Fruit fly (Drosophila melanogaster) whole organism, wandering third instar larva: Measurements from ENCODE around the gene gro.

ENCODE experiments used
- Abd-B ChIP-seq: fragments of >200 bp; optimal IDR thresholded peaks from 2 replicates; lab custom pipeline; 2017; ENCODE audit warnings: missing biosample characterization, missing genetic modification characterization
- CG9705 ChIP-seq: fragments of 200-800 bp; sonication (Bioruptor generic); optimal IDR thresholded peaks from 2 replicates; lab custom pipeline; 2018; ENCODE audit warnings: missing biosample characterization, mild to moderate bottlenecking, missing genetic modification characterization
- GATAd ChIP-seq: sonication (Bioruptor generic); optimal IDR thresholded peaks from 2 replicates; lab custom pipeline; 2016; ENCODE audit warnings: missing biosample characterization, missing genetic modification characterization
- Myc ChIP-seq: fragments of >200 bp; optimal IDR thresholded peaks from 2 replicates; lab custom pipeline; 2017
- OdsH ChIP-seq: fragments of 200-800 bp; sonication (Bioruptor generic); optimal IDR thresholded peaks from 2 replicates; lab custom pipeline; 2016; ENCODE audit warnings: missing biosample characterization, mild to moderate bottlenecking, missing genetic modification characterization
- Rel ChIP-seq, 2 experiments: fragments of 200-800 bp; sonication (Bioruptor generic) in 1 of 2; optimal IDR thresholded peaks; 2 replicates in 1 of 2; 3 replicates in 1 of 2; lab custom pipeline; 2016 to 2019; ENCODE audit warnings: mild to moderate bottlenecking in 2 of 2, missing biosample characterization in 2 of 2, missing genetic modification characterization in 2 of 2, moderate library complexity in 1 of 2
- br ChIP-seq: fragments of 200-800 bp; sonication (Bioruptor generic); optimal IDR thresholded peaks from 2 replicates; lab custom pipeline; 2016; ENCODE audit warnings: missing biosample characterization, missing genetic modification characterization
- dsf ChIP-seq: sonication (Bioruptor generic); optimal IDR thresholded peaks from 2 replicates; lab custom pipeline; 2016; ENCODE audit warnings: missing biosample characterization, missing genetic modification characterization, borderline replicate concordance
- fru ChIP-seq: fragments of 200-800 bp; sonication (Bioruptor generic); optimal IDR thresholded peaks from 3 replicates; lab custom pipeline; 2016; ENCODE audit warnings: missing biosample characterization, mild to moderate bottlenecking, missing genetic modification characterization
- h ChIP-seq: fragments of 200-800 bp; sonication (Bioruptor generic); optimal IDR thresholded peaks from 3 replicates; lab custom pipeline; 2016; ENCODE audit warnings: missing biosample characterization, mild to moderate bottlenecking, missing genetic modification characterization
- pan ChIP-seq: fragments of >200 bp; optimal IDR thresholded peaks from 2 replicates; lab custom pipeline; 2017
- psq ChIP-seq: fragments of 200-800 bp; sonication (Bioruptor generic); optimal IDR thresholded peaks from 3 replicates; lab custom pipeline; 2017; ENCODE audit warnings: missing biosample characterization, mild to moderate bottlenecking, missing genetic modification characterization, moderate library complexity
- sage ChIP-seq: fragments of 200-800 bp; sonication (Bioruptor generic); optimal IDR thresholded peaks from 2 replicates; lab custom pipeline; 2016; ENCODE audit warnings: missing biosample characterization, mild to moderate bottlenecking, missing genetic modification characterization
- tai ChIP-seq: sonication (Bioruptor generic); optimal IDR thresholded peaks from 2 replicates; lab custom pipeline; 2016; ENCODE audit warnings: missing biosample characterization, missing genetic modification characterization

DNA sequence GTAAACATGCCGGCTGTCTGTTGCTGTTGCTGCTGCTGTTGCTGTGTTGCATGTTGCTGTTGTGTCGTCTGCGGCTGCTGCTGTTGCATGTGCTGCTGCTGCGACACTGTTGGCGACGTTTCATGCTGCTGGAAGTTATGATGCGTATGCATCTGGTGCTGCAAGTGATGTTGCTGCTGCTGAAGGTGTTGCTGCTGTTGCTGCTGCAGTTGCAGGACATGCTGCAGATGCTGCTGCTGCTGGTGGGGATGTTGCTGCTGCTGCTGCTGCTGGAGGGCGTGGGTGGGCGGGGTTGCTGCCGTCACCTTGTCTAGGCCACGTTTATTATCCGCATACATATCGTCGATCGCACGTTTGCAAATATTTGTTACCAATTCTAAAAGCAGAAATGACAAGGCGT is 54.7 kb downstream of the gro start:
- no peak for TF ChIP-seq tai (GFP tag; lab: Kevin White, UChicago)
- no peak for TF ChIP-seq OdsH (GFP tag; lab: Kevin White, UChicago)
- no peak for TF ChIP-seq Abd-B (GFP tag; lab: Kevin White, UChicago)
- TF ChIP-seq Rel (GFP tag; optimal IDR thresholded peaks at IDR 0.05; lab: Kevin White, UChicago), result no peak
- TF ChIP-seq Rel (tag; optimal IDR thresholded peaks at IDR 0.05; lab: Kevin White, UChicago), result no peak
- no peak for TF ChIP-seq fru (GFP tag; lab: Kevin White, UChicago)
- TF ChIP-seq pan, result no peak
- no peak for TF ChIP-seq psq (GFP tag; lab: Kevin White, UChicago)
- no peak for TF ChIP-seq sage (GFP tag; lab: Kevin White, UChicago)
- no peak for TF ChIP-seq h (GFP tag; lab: Kevin White, UChicago)
- TF ChIP-seq dsf (GFP tag; lab: Kevin White, UChicago), result no peak
- no peak for TF ChIP-seq CG9705 (GFP tag; lab: Kevin White, UChicago)
- no peak for TF ChIP-seq GATAd (GFP tag; lab: Kevin White, UChicago)
- TF ChIP-seq br (GFP tag; lab: Kevin White, UChicago), result no peak
- no peak for TF ChIP-seq Myc (lab: Kevin White, UChicago)
